Worm (Caenorhabditis elegans): Measurements from ENCODE around the gene prx-3.

Gene prx-3

DNA sequence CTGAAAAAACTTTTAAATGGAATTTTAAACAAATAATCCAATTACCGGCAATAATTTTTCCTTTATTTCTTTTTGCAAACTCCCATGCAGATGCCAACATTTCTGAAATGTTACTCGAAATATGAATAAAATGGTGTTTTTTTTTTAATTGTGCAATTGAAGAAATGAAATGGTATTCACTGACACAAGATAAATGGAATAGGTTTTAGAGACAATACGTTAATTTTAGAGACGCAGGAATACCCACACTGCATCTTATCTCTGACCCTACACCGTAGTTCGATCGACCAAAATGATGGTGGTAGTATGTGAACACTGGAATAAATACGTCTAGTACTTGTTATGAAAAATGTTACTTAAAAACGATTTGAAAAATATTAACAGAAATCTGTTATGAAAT is at the start of gene prx-3:
TSS of gene prx-3 (minus strand) at position 101 of the 400 bp plus-strand sequence.
- no peak for TF ChIP-seq aly-2 (tag; optimal IDR thresholded peaks at IDR 0.05)
- peak; percentile 54 for TF ChIP-seq elt-2 (tag; optimal IDR thresholded peaks at IDR 0.05)

- peak; percentile 47 for TF ChIP-seq nfya-1 (tag; optimal IDR thresholded peaks at IDR 0.05; ENCODE audit: insufficient read depth)
- TF ChIP-seq elt-3 (tag; optimal IDR thresholded peaks at IDR 0.05), result no peak
Observed at ce11 chrX:6162037-6162436, 49.3 kb upstream of the prx-3 start.

DNA sequence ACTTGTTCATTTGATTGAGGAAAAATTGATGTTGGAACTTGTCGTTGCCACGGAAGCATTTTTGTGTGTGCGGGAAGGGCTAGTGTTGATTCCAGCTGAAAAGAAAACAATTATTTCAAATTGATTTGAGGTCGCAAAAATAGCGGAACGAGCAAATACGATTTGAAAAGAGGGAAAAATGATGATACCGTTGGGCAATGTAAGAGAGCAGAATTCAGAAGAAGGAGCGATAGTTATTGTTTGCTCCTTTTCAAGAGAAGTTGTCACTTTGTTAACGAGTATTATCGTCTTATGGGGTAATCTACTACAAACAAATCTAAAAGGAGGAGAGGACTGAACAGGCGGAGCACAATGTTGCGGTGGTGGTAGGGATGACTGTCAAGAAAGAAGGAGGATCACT is 47.7 kb upstream of the prx-3 start, which contains the start of gene odd-2:
TSS of gene odd-2 (minus strand) at position 101 of the 400 bp plus-strand sequence.
- no peak for TF ChIP-seq nhr-43 (tag; optimal IDR thresholded peaks at IDR 0.05; ENCODE audit: poor library complexity, severe bottlenecking)
- no peak for TF ChIP-seq mml-1 (tag; optimal IDR thresholded peaks at IDR 0.05)
- TF ChIP-seq tbx-2 (tag; optimal IDR thresholded peaks at IDR 0.05), result no peak
- TF ChIP-seq nhr-237 (tag; optimal IDR thresholded peaks at IDR 0.05), result no peak
- no peak for TF ChIP-seq lin-39 (tag; optimal IDR thresholded peaks at IDR 0.05)
- TF ChIP-seq aly-2 (tag; optimal IDR thresholded peaks at IDR 0.05), result no peak

ce11 chrX:6159562-6159961 is 46.8 kb upstream of the prx-3 start:
- TF ChIP-seq nhr-25 (tag; optimal IDR thresholded peaks at IDR 0.05) (no peak), snpc-4 (tag; optimal IDR thresholded peaks at IDR 0.05) (no peak), nhr-43 (tag; optimal IDR thresholded peaks at IDR 0.05; ENCODE audit: poor library complexity, severe bottlenecking) (no peak), mdl-1 (tag; optimal IDR thresholded peaks at IDR 0.05) (no peak), nhr-12 (tag; optimal IDR thresholded peaks at IDR 0.05) (no peak), nhr-76 (tag; optimal IDR thresholded peaks at IDR 0.05) (no peak), sea-2 (GFP tag; optimal IDR thresholded peaks at IDR 0.05) (no peak), nhr-23 (tag; optimal IDR thresholded peaks at IDR 0.05) (no peak), ceh-82 (tag; optimal IDR thresholded peaks at IDR 0.05) (no peak), aly-2 (tag; optimal IDR thresholded peaks at IDR 0.05) (no peak), ceh-9 (tag; optimal IDR thresholded peaks at IDR 0.05) (no peak), nhr-237 (tag; optimal IDR thresholded peaks at IDR 0.05) (no peak)

ce11 chrX:6157411-6157916 is 44.7 kb upstream of the prx-3 start:
- TF ChIP-seq nhr-23 (tag; optimal IDR thresholded peaks at IDR 0.05) (no peak), R02D3.7 (tag; optimal IDR thresholded peaks at IDR 0.05) (no peak), pha-4 (tag; optimal IDR thresholded peaks at IDR 0.05) (no peak), nhr-28 (tag; optimal IDR thresholded peaks at IDR 0.05) (no peak), eor-1 (tag; optimal IDR thresholded peaks at IDR 0.05) (no peak), lsy-12 (tag; optimal IDR thresholded peaks at IDR 0.05) (no peak), skn-1 (tag; optimal IDR thresholded peaks at IDR 0.05) (no peak), elt-2 (tag; optimal IDR thresholded peaks at IDR 0.05) (peak; percentile 52), egl-27 (tag; optimal IDR thresholded peaks at IDR 0.05) (no peak), pqm-1 (tag; optimal IDR thresholded peaks at IDR 0.05) (peak; percentile 24), fkh-10 (GFP tag; optimal IDR thresholded peaks at IDR 0.05) (no peak), ztf-4 (tag; optimal IDR thresholded peaks at IDR 0.05) (no peak), nhr-43 (tag; optimal IDR thresholded peaks at IDR 0.05; ENCODE audit: poor library complexity, severe bottlenecking) (no peak), ZK546.5 (tag; optimal IDR thresholded peaks at IDR 0.05) (no peak), zag-1 (tag; optimal IDR thresholded peaks at IDR 0.05) (no peak)

- TF ChIP-seq lin-39 (tag; optimal IDR thresholded peaks at IDR 0.05) (peak; percentile 55), mdl-1 (tag; optimal IDR thresholded peaks at IDR 0.05) (no peak), lin-15B (tag; optimal IDR thresholded peaks at IDR 0.05) (no peak), pqm-1 (tag; optimal IDR thresholded peaks at IDR 0.05) (no peak)
Observed at ce11 chrX:6155436-6155835, 42.7 kb upstream of the prx-3 start.
